Fruit fly (Drosophila melanogaster) whole organism, wandering third instar larva: ENCODE data around the gene CG17177.

Experiments
- Myc ChIP-seq: fragments of >200 bp; optimal IDR thresholded peaks from 2 replicates; lab custom pipeline; 2017
- h ChIP-seq: fragments of 200-800 bp; sonication (Bioruptor generic); optimal IDR thresholded peaks from 3 replicates; lab custom pipeline; 2016; ENCODE audit warnings: missing biosample characterization, mild to moderate bottlenecking, missing genetic modification characterization
- woc ChIP-seq: sonication (Bioruptor generic); optimal IDR thresholded peaks from 2 replicates; lab custom pipeline; 2016; ENCODE audit warnings: missing biosample characterization, mild to moderate bottlenecking, missing genetic modification characterization

dm6 chr3L:14681504-14681903, 20.0 kb downstream of the CG17177 start:
- TF ChIP-seq Myc (lab: Kevin White, UChicago) (no peak), woc (GFP tag; lab: Kevin White, UChicago) (no peak), h (GFP tag; lab: Kevin White, UChicago) (no peak)
